Fruit fly (Drosophila melanogaster): ENCODE results near the gene CG4194.

The CG4194 gene

dm6 chrX:2083678-2084162 lies 15.3 kb downstream of the CG4194 start (continued):
- peak; percentile 95 for TF ChIP-seq CG6792 (GFP tag; optimal IDR thresholded peaks at IDR 0.05)
- TF ChIP-seq Ets96B (tag; optimal IDR thresholded peaks at IDR 0.05), result peak; percentile 86
- TF ChIP-seq pdm3 (GFP tag; optimal IDR thresholded peaks at IDR 0.05), result peak; percentile 97
- peak; percentile 21 for TF ChIP-seq Hr38 (GFP tag; optimal IDR thresholded peaks at IDR 0.05)
- peak; percentile 91 for TF ChIP-seq CG34406 (GFP tag; optimal IDR thresholded peaks at IDR 0.05)
- peak; percentile 84 for TF ChIP-seq CG6276 (GFP tag; optimal IDR thresholded peaks at IDR 0.05)
- peak; percentile 92 for TF ChIP-seq Gug (GFP tag; IDR thresholded peaks at IDR 0.05)
- peak; percentile 95 for TF ChIP-seq lz (GFP tag; optimal IDR thresholded peaks at IDR 0.05)
- TF ChIP-seq CG4318 (GFP tag; optimal IDR thresholded peaks at IDR 0.05), result peak; percentile 87
- peak; percentile 95 for TF ChIP-seq Sox102F (GFP tag; optimal IDR thresholded peaks at IDR 0.05)
- peak; percentile 88 for TF ChIP-seq CG8319 (GFP tag; optimal IDR thresholded peaks at IDR 0.05)
- peak; percentile 85 for TF ChIP-seq dsx (GFP tag; optimal IDR thresholded peaks at IDR 0.05; ENCODE audit: poor library complexity, severe bottlenecking)
- TF ChIP-seq Smox (GFP tag; optimal IDR thresholded peaks at IDR 0.05), result peak; percentile 92
- TF ChIP-seq spab (GFP tag; optimal IDR thresholded peaks at IDR 0.05), result peak; percentile 80

- TF ChIP-seq pdm3 (GFP tag; optimal IDR thresholded peaks at IDR 0.05) (peak; percentile 49), CG15336 (GFP tag; IDR thresholded peaks at IDR 0.05) (peak; percentile 89), Hr38 (GFP tag; optimal IDR thresholded peaks at IDR 0.05) (no peak), CG3919 (GFP tag; optimal IDR thresholded peaks at IDR 0.05) (peak; percentile 58), Hr4 (GFP tag; optimal IDR thresholded peaks at IDR 0.05) (peak; percentile 81), ss (GFP tag; optimal IDR thresholded peaks at IDR 0.05) (no peak), achi (GFP tag; optimal IDR thresholded peaks at IDR 0.05) (peak; percentile 64), Eip75B (GFP tag; optimal IDR thresholded peaks at IDR 0.05) (no peak), Smox (GFP tag; optimal IDR thresholded peaks at IDR 0.05) (no peak), Sox14 (GFP tag; optimal IDR thresholded peaks at IDR 0.05) (peak; percentile 16), CG34406 (GFP tag; optimal IDR thresholded peaks at IDR 0.05) (no peak), net (GFP tag; optimal IDR thresholded peaks at IDR 0.05) (peak; percentile 58), dsx (GFP tag; optimal IDR thresholded peaks at IDR 0.05; ENCODE audit: poor library complexity, severe bottlenecking) (no peak), CG10631 (GFP tag; optimal IDR thresholded peaks at IDR 0.05) (peak; percentile 42), Hr39 (GFP tag; optimal IDR thresholded peaks at IDR 0.05) (peak; percentile 37), spab (GFP tag; optimal IDR thresholded peaks at IDR 0.05) (no peak), CG6276 (GFP tag; optimal IDR thresholded peaks at IDR 0.05) (peak; percentile 81), Ets96B (tag; optimal IDR thresholded peaks at IDR 0.05) (no peak), topi (GFP tag; optimal IDR thresholded peaks at IDR 0.05) (no peak), esn (GFP tag; optimal IDR thresholded peaks at IDR 0.05) (peak; percentile 2), acj6 (GFP tag; optimal IDR thresholded peaks at IDR 0.05) (no peak), fd59A (GFP tag; optimal IDR thresholded peaks at IDR 0.05) (no peak), CG9139 (GFP tag; optimal IDR thresholded peaks at IDR 0.05) (no peak), OdsH (GFP tag; optimal IDR thresholded peaks at IDR 0.05) (peak; percentile 46), CG31627 (GFP tag; optimal IDR thresholded peaks at IDR 0.05) (no peak), CG8319 (GFP tag; optimal IDR thresholded peaks at IDR 0.05) (no peak), eg (GFP tag; IDR thresholded peaks at IDR 0.05) (peak; percentile 92), CG6163 (GFP tag; IDR thresholded peaks at IDR 0.05) (peak; percentile 79), dac (GFP tag; optimal IDR thresholded peaks at IDR 0.05) (peak; percentile 73), CG32006 (GFP tag; optimal IDR thresholded peaks at IDR 0.05) (peak; percentile 76), Lpt (GFP tag; optimal IDR thresholded peaks at IDR 0.05) (peak; percentile 69), CG4318 (GFP tag; optimal IDR thresholded peaks at IDR 0.05) (peak; percentile 63), CG10669 (GFP tag; optimal IDR thresholded peaks at IDR 0.05) (no peak), svp (GFP tag) (peak; percentile 73), CG11294 (GFP tag; IDR thresholded peaks at IDR 0.05) (peak; percentile 82), Eip78C (GFP tag) (peak; percentile 82), Gug (GFP tag; IDR thresholded peaks at IDR 0.05) (peak; percentile 75), CG6808 (GFP tag; optimal IDR thresholded peaks at IDR 0.05) (no peak), Sox15 (GFP tag; optimal IDR thresholded peaks at IDR 0.05) (no peak), Eip93F (GFP tag; optimal IDR thresholded peaks at IDR 0.05) (no peak), CG8119 (GFP tag; IDR thresholded peaks at IDR 0.05) (peak; percentile 86), cyc (GFP tag; optimal IDR thresholded peaks at IDR 0.05) (no peak), fkh (GFP tag; optimal IDR thresholded peaks at IDR 0.05) (no peak), salr (GFP tag; optimal IDR thresholded peaks at IDR 0.05) (no peak), CG8632 (GFP tag; optimal IDR thresholded peaks at IDR 0.05) (no peak)
These were observed 19.1 kb downstream of the CG4194 start for dm6 chrX:2087501-2087900.

Measured in whole organism, prepupa.